Fruit fly (Drosophila melanogaster): ENCODE data around the gene ppk24.

The ppk24 gene

dm6 chr3R:31265430-31265829 is at the start of gene ppk24:
Gene ppk24, plus strand, starts transcription at chr3R:31265730.
- TF ChIP-seq Sin3A (optimal IDR thresholded peaks at IDR 0.05) = no peak
- no peak for TF ChIP-seq psq (optimal IDR thresholded peaks at IDR 0.05)
- no peak for TF ChIP-seq h (optimal IDR thresholded peaks at IDR 0.05)
- TF ChIP-seq insv (optimal IDR thresholded peaks at IDR 0.05) = no peak
- TF ChIP-seq ttk (optimal IDR thresholded peaks at IDR 0.05) = no peak
- TF ChIP-seq Myc (optimal IDR thresholded peaks at IDR 0.05) = no peak

- no peak for TF ChIP-seq Myc (optimal IDR thresholded peaks at IDR 0.05)
- TF ChIP-seq insv (optimal IDR thresholded peaks at IDR 0.05) = no peak
- TF ChIP-seq Sin3A (optimal IDR thresholded peaks at IDR 0.05) = no peak
- TF ChIP-seq psq (optimal IDR thresholded peaks at IDR 0.05) = no peak
- no peak for TF ChIP-seq ttk (optimal IDR thresholded peaks at IDR 0.05)
- TF ChIP-seq h (optimal IDR thresholded peaks at IDR 0.05) = no peak
Observed at dm6 chr3R:31215830-31216229, 49.7 kb upstream of the ppk24 start, which contains the start of gene CG15561. Gene CG15561, minus strand, starts transcription at chr3R:31215942.

- TF ChIP-seq ttk (optimal IDR thresholded peaks at IDR 0.05) (no peak), psq (optimal IDR thresholded peaks at IDR 0.05) (no peak), h (optimal IDR thresholded peaks at IDR 0.05) (no peak), Myc (optimal IDR thresholded peaks at IDR 0.05) (no peak), insv (optimal IDR thresholded peaks at IDR 0.05) (no peak)
Observed at dm6 chr3R:31218214-31218876, 47.2 kb upstream of the ppk24 start.

- TF ChIP-seq psq (optimal IDR thresholded peaks at IDR 0.05) = no peak
- no peak for TF ChIP-seq Sin3A (optimal IDR thresholded peaks at IDR 0.05)
- TF ChIP-seq h (optimal IDR thresholded peaks at IDR 0.05) = no peak
- TF ChIP-seq Myc (optimal IDR thresholded peaks at IDR 0.05) = no peak
- TF ChIP-seq insv (optimal IDR thresholded peaks at IDR 0.05) = no peak
Observed at dm6 chr3R:31218997-31219992, 46.2 kb upstream of the ppk24 start, which contains the start of gene ATPsynC. Gene ATPsynC, minus strand, starts transcription at chr3R:31219630.

dm6 chr3R:31220456-31221336 is 44.8 kb upstream of the ppk24 start, which contains the start of gene CG12054:
Gene CG12054, plus strand, starts transcription at chr3R:31220702.
- TF ChIP-seq h (optimal IDR thresholded peaks at IDR 0.05) (no peak), ttk (optimal IDR thresholded peaks at IDR 0.05) (no peak), psq (optimal IDR thresholded peaks at IDR 0.05) (no peak), insv (optimal IDR thresholded peaks at IDR 0.05) (no peak), Sin3A (optimal IDR thresholded peaks at IDR 0.05) (no peak), Myc (optimal IDR thresholded peaks at IDR 0.05) (no peak)

- TF ChIP-seq h (optimal IDR thresholded peaks at IDR 0.05) = no peak
- TF ChIP-seq psq (optimal IDR thresholded peaks at IDR 0.05) = no peak
- no peak for TF ChIP-seq Sin3A (optimal IDR thresholded peaks at IDR 0.05)
- TF ChIP-seq insv (optimal IDR thresholded peaks at IDR 0.05) = no peak
- TF ChIP-seq Myc (optimal IDR thresholded peaks at IDR 0.05) = no peak
- TF ChIP-seq ttk (optimal IDR thresholded peaks at IDR 0.05) = no peak
Observed at dm6 chr3R:31221337-31222047, 44.0 kb upstream of the ppk24 start.

dm6 chr3R:31222125-31222889 is 43.2 kb upstream of the ppk24 start:
- TF ChIP-seq insv (optimal IDR thresholded peaks at IDR 0.05) (no peak), h (optimal IDR thresholded peaks at IDR 0.05) (no peak), psq (optimal IDR thresholded peaks at IDR 0.05) (no peak), Myc (optimal IDR thresholded peaks at IDR 0.05) (no peak), ttk (optimal IDR thresholded peaks at IDR 0.05) (no peak), Sin3A (optimal IDR thresholded peaks at IDR 0.05) (no peak)

dm6 chr3R:31222890-31223569 is 42.5 kb upstream of the ppk24 start:
- TF ChIP-seq ttk (optimal IDR thresholded peaks at IDR 0.05) = no peak
- TF ChIP-seq Sin3A (optimal IDR thresholded peaks at IDR 0.05) = no peak
- no peak for TF ChIP-seq insv (optimal IDR thresholded peaks at IDR 0.05)
- no peak for TF ChIP-seq h (optimal IDR thresholded peaks at IDR 0.05)
- no peak for TF ChIP-seq Myc (optimal IDR thresholded peaks at IDR 0.05)
- TF ChIP-seq psq (optimal IDR thresholded peaks at IDR 0.05) = no peak

- TF ChIP-seq Sin3A (optimal IDR thresholded peaks at IDR 0.05) (no peak), ttk (optimal IDR thresholded peaks at IDR 0.05) (no peak), h (optimal IDR thresholded peaks at IDR 0.05) (no peak), insv (optimal IDR thresholded peaks at IDR 0.05) (no peak), Myc (optimal IDR thresholded peaks at IDR 0.05) (no peak), psq (optimal IDR thresholded peaks at IDR 0.05) (no peak)
Observed at dm6 chr3R:31223971-31224860, 41.3 kb upstream of the ppk24 start.
